Fruit fly (Drosophila melanogaster) whole organism, pupa: ENCODE results near the gene CG33310.

ENCODE experiments used
- CG12605 ChIP-seq: fragments of 200-800 bp; sonication (Bioruptor generic); IDR thresholded peaks from 2 replicates; pipeline ENCODE4 v1.3.6; 2022; ENCODE audit warnings: missing biosample characterization, missing genetic modification characterization
- CG13204 ChIP-seq: fragments of 200-800 bp; sonication (Bioruptor generic); optimal IDR thresholded peaks from 2 replicates; lab custom pipeline; 2018; ENCODE audit warnings: missing biosample characterization, mild to moderate bottlenecking, missing genetic modification characterization, moderate library complexity
- CG14655 ChIP-seq: fragments of 200-800 bp; sonication (Bioruptor generic); optimal IDR thresholded peaks from 3 replicates; lab custom pipeline; 2017; ENCODE audit warnings: mild to moderate bottlenecking, missing biosample characterization, missing genetic modification reagents, missing genetic modification characterization
- CG15710 ChIP-seq: fragments of 200-800 bp; sonication (Bioruptor generic); optimal IDR thresholded peaks from 2 replicates; lab custom pipeline; 2018; ENCODE audit warnings: missing biosample characterization, mild to moderate bottlenecking, missing genetic modification characterization, moderate library complexity
- CG34367 ChIP-seq: fragments of 200-800 bp; sonication (Bioruptor generic); optimal IDR thresholded peaks from 2 replicates; lab custom pipeline; 2018; ENCODE audit warnings: missing biosample characterization, mild to moderate bottlenecking, missing genetic modification characterization
- CG4496 ChIP-seq: fragments of 200-800 bp; sonication (Bioruptor generic); IDR thresholded peaks from 3 replicates; pipeline ENCODE4 v1.3.6; 2022; ENCODE audit warnings: missing biosample characterization, missing genetic modification characterization
- CG8301 ChIP-seq: fragments of 200-800 bp; sonication (Bioruptor generic); optimal IDR thresholded peaks from 2 replicates; lab custom pipeline; 2018; ENCODE audit warnings: missing biosample characterization, mild to moderate bottlenecking, missing genetic modification characterization
- CG9948 ChIP-seq: fragments of 200-800 bp; sonication (Bioruptor generic); optimal IDR thresholded peaks from 2 replicates; lab custom pipeline; 2018; ENCODE audit warnings: missing biosample characterization, mild to moderate bottlenecking, missing genetic modification characterization, moderate library complexity
- D1 ChIP-seq: fragments of 200-800 bp; sonication (Bioruptor generic); optimal IDR thresholded peaks from 2 replicates; lab custom pipeline; 2018; ENCODE audit warnings: missing biosample characterization, mild to moderate bottlenecking, missing genetic modification characterization, moderate library complexity
- EcR ChIP-seq: fragments of 200-800 bp; sonication (Bioruptor generic); optimal IDR thresholded peaks from 3 replicates; lab custom pipeline; 2019; ENCODE audit warnings: missing biosample characterization, missing genetic modification characterization, mild to moderate bottlenecking, moderate library complexity, missing genetic modification reagents
- Snoo ChIP-seq: fragments of 200-800 bp; sonication (Bioruptor generic); optimal IDR thresholded peaks from 3 replicates; lab custom pipeline; 2017; ENCODE audit warnings: missing biosample characterization, mild to moderate bottlenecking, missing genetic modification characterization, inconsistent platforms
- gl ChIP-seq: fragments of 200-800 bp; sonication (Bioruptor generic); optimal IDR thresholded peaks from 2 replicates; lab custom pipeline; 2018; ENCODE audit warnings: missing biosample characterization, mild to moderate bottlenecking, missing genetic modification characterization

DNA sequence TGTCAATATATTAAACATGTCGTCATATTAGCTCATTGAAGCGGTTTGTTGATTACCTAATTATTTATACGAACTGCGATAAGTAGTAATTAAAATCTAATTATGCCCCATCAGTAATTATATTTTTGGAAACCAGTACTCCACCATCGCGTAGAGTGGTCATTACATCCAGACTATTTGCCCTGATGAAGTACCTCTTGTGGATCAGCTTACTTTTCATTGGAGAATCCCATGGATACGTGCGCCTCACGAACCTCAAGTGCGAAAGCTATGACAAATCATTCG, 31.4 kb downstream of the CG33310 start, which contains the start of gene CG33679:
- TF ChIP-seq CG4496 (GFP tag; lab: Robert Waterston, UW) (no peak), CG13204 (no peak), CG8301 (no peak), CG14655 (GFP tag; lab: Kevin White, UChicago) (no peak), D1 (tag; lab: Kevin White, UChicago) (no peak), CG12605 (no peak), CG15710 (tag; lab: Kevin White, UChicago) (no peak), CG34367 (no peak), gl (no peak), CG9948 (tag; lab: Kevin White, UChicago) (no peak), Snoo (tag; lab: Kevin White, UChicago) (no peak), EcR (no peak)
